Fruit fly (Drosophila melanogaster) whole organism, embryonic: ENCODE data around the gene CG13634.

Experiments
- Aef1 ChIP-seq: fragments of 200-800 bp; sonication (Bioruptor generic); IDR thresholded peaks from 3 replicates; pipeline ENCODE4 v1.3.6; 2022; ENCODE audit warnings: missing biosample characterization, missing genetic modification characterization
- CG10321 ChIP-seq: fragments of 200-800 bp; sonication (Bioruptor generic); IDR thresholded peaks from 2 replicates; pipeline ENCODE4 v1.3.6; 2022; ENCODE audit warnings: missing biosample characterization, missing genetic modification characterization
- CG11093 ChIP-seq: fragments of 200-800 bp; sonication (Bioruptor generic); IDR thresholded peaks from 3 replicates; pipeline ENCODE4 v1.3.6; 2022; ENCODE audit warnings: missing biosample characterization, missing genetic modification characterization
- CG11247 ChIP-seq: fragments of 200-800 bp; sonication (Bioruptor generic); IDR thresholded peaks from 2 replicates; pipeline ENCODE4 v1.3.6; 2022; ENCODE audit warnings: missing biosample characterization, missing genetic modification characterization
- CG13775 ChIP-seq: fragments of 200-800 bp; sonication (Bioruptor generic); optimal IDR thresholded peaks from 3 replicates; lab custom pipeline; 2017; ENCODE audit warnings: missing biosample characterization, mild to moderate bottlenecking, missing genetic modification characterization
- CG14050 ChIP-seq: fragments of 200-800 bp; sonication (Bioruptor generic); IDR thresholded peaks from 3 replicates; pipeline ENCODE4 v1.3.6; 2022; ENCODE audit warnings: missing biosample characterization, missing genetic modification characterization
- CG15696 ChIP-seq: fragments of 200-800 bp; sonication (Bioruptor generic); optimal IDR thresholded peaks from 2 replicates; lab custom pipeline; 2019; ENCODE audit warnings: missing biosample characterization, mild to moderate bottlenecking, missing genetic modification characterization, moderate library complexity
- CG16863 ChIP-seq: fragments of 200-800 bp; sonication (Bioruptor generic); optimal IDR thresholded peaks from 3 replicates; lab custom pipeline; 2016; ENCODE audit warnings: missing biosample characterization, missing genetic modification characterization
- CG17328 ChIP-seq: fragments of 200-800 bp; sonication (Bioruptor generic); IDR thresholded peaks from 2 replicates; pipeline ENCODE4 v1.3.6; 2022; ENCODE audit warnings: missing biosample characterization, missing genetic modification characterization
- CG17829 ChIP-seq: fragments of 200-800 bp; optimal IDR thresholded peaks from 2 replicates; lab custom pipeline; 2019; ENCODE audit warnings: missing biosample characterization, mild to moderate bottlenecking, missing genetic modification characterization, moderate library complexity
- CG2678 ChIP-seq: fragments of 200-800 bp; sonication (Bioruptor generic); optimal IDR thresholded peaks from 3 replicates; lab custom pipeline; 2019; ENCODE audit warnings: missing biosample characterization, mild to moderate bottlenecking, missing genetic modification characterization, moderate library complexity
- CG2889 ChIP-seq: fragments of 200-800 bp; sonication (Bioruptor generic); IDR thresholded peaks from 3 replicates; pipeline ENCODE4 v1.3.6; 2022; ENCODE audit warnings: missing biosample characterization, missing genetic modification characterization
- CG30403 ChIP-seq: fragments of 200-800 bp; sonication (Bioruptor generic); optimal IDR thresholded peaks from 3 replicates; lab custom pipeline; 2016; ENCODE audit warnings: missing biosample characterization, missing genetic modification characterization
- CG34224 ChIP-seq: fragments of 200-800 bp; sonication (Bioruptor generic); IDR thresholded peaks from 3 replicates; pipeline ENCODE4 v1.3.6; 2022; ENCODE audit warnings: missing biosample characterization, missing genetic modification characterization; ENCODE audit not compliant: partially characterized antibody
- CG4617 ChIP-seq: fragments of 200-800 bp; sonication (Bioruptor generic); optimal IDR thresholded peaks from 3 replicates; lab custom pipeline; 2016; ENCODE audit warnings: missing biosample characterization, missing genetic modification characterization, borderline replicate concordance
- CG6791 ChIP-seq: fragments of 200-800 bp; sonication (Bioruptor generic); IDR thresholded peaks from 3 replicates; pipeline ENCODE4 v1.3.6; 2022; ENCODE audit warnings: missing biosample characterization, missing genetic modification characterization; ENCODE audit not compliant: partially characterized antibody
- CG7786 ChIP-seq: fragments of 200-800 bp; sonication (Bioruptor generic); optimal IDR thresholded peaks from 2 replicates; lab custom pipeline; 2016; ENCODE audit warnings: missing biosample characterization, missing genetic modification characterization
- CG8478 ChIP-seq: fragments of >200 bp; optimal IDR thresholded peaks from 2 replicates; lab custom pipeline; 2018
- CG9876 ChIP-seq: fragments of 200-800 bp; sonication (Bioruptor generic); optimal IDR thresholded peaks from 2 replicates; lab custom pipeline; 2016; ENCODE audit warnings: missing biosample characterization, missing genetic modification characterization
- CkIIα-i1 ChIP-seq: fragments of 200-800 bp; sonication (Bioruptor generic); IDR thresholded peaks from 2 replicates; pipeline ENCODE4 v1.3.6; 2022; ENCODE audit warnings: missing biosample characterization, missing genetic modification characterization
- Dip2 ChIP-seq: fragments of 200-800 bp; sonication (Bioruptor generic); IDR thresholded peaks from 2 replicates; pipeline ENCODE4 v1.3.6; 2022; ENCODE audit warnings: missing biosample characterization, missing genetic modification characterization
- H2.0 ChIP-seq: fragments of 200-800 bp; sonication (Bioruptor generic); IDR thresholded peaks from 2 replicates; pipeline ENCODE4 v1.3.6; 2022; ENCODE audit warnings: missing biosample characterization, missing genetic modification characterization
- HLHmδ ChIP-seq: fragments of 200-800 bp; sonication (Bioruptor generic); optimal IDR thresholded peaks from 2 replicates; lab custom pipeline; 2018; ENCODE audit warnings: missing biosample characterization, mild to moderate bottlenecking, missing genetic modification characterization, moderate library complexity
- Hr51 ChIP-seq, 2 experiments: fragments of 200-800 bp; sonication (Bioruptor generic); optimal IDR thresholded peaks; 2 replicates in 1 of 2; 3 replicates in 1 of 2; lab custom pipeline; 2016 to 2018; ENCODE audit warnings: missing biosample characterization in 2 of 2, missing genetic modification characterization in 2 of 2, mild to moderate bottlenecking in 1 of 2, moderate library complexity in 1 of 2
- Kr ChIP-seq: fragments of 200-800 bp; sonication (Bioruptor generic); optimal IDR thresholded peaks from 2 replicates; lab custom pipeline; 2017; ENCODE audit warnings: missing biosample characterization, mild to moderate bottlenecking, missing genetic modification characterization
- Lim3 ChIP-seq: fragments of 200-800 bp; sonication (Bioruptor generic); IDR thresholded peaks from 2 replicates; pipeline ENCODE4 v1.3.6; 2022; ENCODE audit warnings: missing biosample characterization, missing genetic modification characterization
- Neu2 ChIP-seq: fragments of 200-800 bp; sonication (Bioruptor generic); optimal IDR thresholded peaks from 3 replicates; lab custom pipeline; 2016; ENCODE audit warnings: missing biosample characterization, missing genetic modification characterization, borderline replicate concordance
- Nf-YA ChIP-seq: fragments of 200-800 bp; sonication (Bioruptor generic); IDR thresholded peaks from 2 replicates; pipeline ENCODE4 v1.3.6; 2022; ENCODE audit warnings: missing biosample characterization, missing genetic modification characterization
- Nf-YB ChIP-seq: fragments of 200-800 bp; sonication (Bioruptor generic); optimal IDR thresholded peaks from 3 replicates; lab custom pipeline; 2019; ENCODE audit warnings: missing biosample characterization, mild to moderate bottlenecking, missing genetic modification characterization, moderate library complexity
- Poxn ChIP-seq: fragments of 200-800 bp; sonication (Bioruptor generic); IDR thresholded peaks from 2 replicates; pipeline ENCODE4 v1.3.6; 2022; ENCODE audit warnings: missing biosample characterization, missing genetic modification characterization
- Sox102F ChIP-seq: fragments of 200-800 bp; sonication (Bioruptor generic); optimal IDR thresholded peaks from 2 replicates; lab custom pipeline; 2018; ENCODE audit warnings: missing biosample characterization, mild to moderate bottlenecking, missing genetic modification characterization, moderate library complexity
- YL-1 ChIP-seq: fragments of 200-800 bp; sonication (Bioruptor generic); optimal IDR thresholded peaks from 3 replicates; lab custom pipeline; 2017; ENCODE audit warnings: missing biosample characterization, mild to moderate bottlenecking, missing genetic modification characterization
- al ChIP-seq: fragments of 200-800 bp; sonication (Bioruptor generic); IDR thresholded peaks from 2 replicates; pipeline ENCODE4 v1.3.6; 2022; ENCODE audit warnings: missing biosample characterization, missing genetic modification characterization
- ara ChIP-seq: fragments of 200-800 bp; sonication (Bioruptor generic); IDR thresholded peaks from 2 replicates; pipeline ENCODE4 v1.3.6; 2022; ENCODE audit warnings: missing biosample characterization, missing genetic modification characterization
- ash1 ChIP-seq: fragments of 200-800 bp; sonication (Bioruptor generic); optimal IDR thresholded peaks from 2 replicates; lab custom pipeline; 2018; ENCODE audit warnings: missing biosample characterization, mild to moderate bottlenecking, missing genetic modification characterization
- cad ChIP-seq: fragments of >200 bp; optimal IDR thresholded peaks from 2 replicates; lab custom pipeline; 2017; ENCODE audit warnings: missing biosample characterization, missing genetic modification characterization
- chif ChIP-seq, 2 experiments: fragments of 200-800 bp; sonication (Bioruptor generic); optimal IDR thresholded peaks; 3 replicates each; lab custom pipeline; 2016; ENCODE audit warnings: missing biosample characterization in 2 of 2, missing genetic modification characterization in 2 of 2
- eyg ChIP-seq: fragments of 200-800 bp; sonication (Bioruptor generic); optimal IDR thresholded peaks from 3 replicates; lab custom pipeline; 2016; ENCODE audit warnings: missing biosample characterization, missing genetic modification characterization
- gcm2 ChIP-seq: fragments of 200-800 bp; sonication (Bioruptor generic); optimal IDR thresholded peaks from 2 replicates; lab custom pipeline; 2016; ENCODE audit warnings: missing biosample characterization, missing genetic modification characterization
- gsb ChIP-seq: fragments of 200-800 bp; sonication (Bioruptor generic); IDR thresholded peaks from 2 replicates; pipeline ENCODE4 v1.3.6; 2022; ENCODE audit warnings: missing biosample characterization, missing genetic modification characterization
- gsb-n ChIP-seq: fragments of 200-800 bp; sonication (Bioruptor generic); optimal IDR thresholded peaks from 3 replicates; lab custom pipeline; 2018; ENCODE audit warnings: missing biosample characterization, mild to moderate bottlenecking, missing genetic modification characterization
- gt ChIP-seq: fragments of 200-800 bp; sonication (Bioruptor generic); IDR thresholded peaks from 2 replicates; pipeline ENCODE4 v1.3.6; 2022; ENCODE audit warnings: missing biosample characterization, missing genetic modification characterization
- kah ChIP-seq: fragments of 200-800 bp; sonication (Bioruptor generic); optimal IDR thresholded peaks from 2 replicates; lab custom pipeline; 2018; ENCODE audit warnings: missing biosample characterization, mild to moderate bottlenecking, missing genetic modification characterization
- nau ChIP-seq: fragments of 200-800 bp; sonication (Bioruptor generic); optimal IDR thresholded peaks from 3 replicates; lab custom pipeline; 2017; ENCODE audit warnings: missing biosample characterization, mild to moderate bottlenecking, missing genetic modification characterization, missing genetic modification reagents
- onecut ChIP-seq: fragments of 200-800 bp; sonication (Bioruptor generic); IDR thresholded peaks from 2 replicates; pipeline ENCODE4 v1.3.6; 2022; ENCODE audit warnings: missing biosample characterization, missing genetic modification characterization
- sob ChIP-seq: fragments of 200-800 bp; sonication (Bioruptor generic); IDR thresholded peaks from 2 replicates; pipeline ENCODE4 v1.3.6; 2022; ENCODE audit warnings: missing biosample characterization, missing genetic modification characterization
- tll ChIP-seq, 2 experiments: fragments of 200-800 bp in 1 of 2; fragments of >200 bp in 1 of 2; sonication (Bioruptor generic) in 1 of 2; optimal IDR thresholded peaks; 2 replicates each; lab custom pipeline; 2017 to 2019; ENCODE audit warnings: missing biosample characterization in 2 of 2, missing genetic modification characterization in 2 of 2, mild to moderate bottlenecking in 1 of 2, moderate library complexity in 1 of 2
- z ChIP-seq: fragments of 200-800 bp; sonication (Bioruptor generic); IDR thresholded peaks from 3 replicates; pipeline ENCODE4 v1.3.6; 2022; ENCODE audit warnings: missing biosample characterization, missing genetic modification characterization
- zf30C ChIP-seq: fragments of 200-800 bp; sonication (Bioruptor generic); optimal IDR thresholded peaks from 3 replicates; lab custom pipeline; 2018; ENCODE audit warnings: missing biosample characterization, mild to moderate bottlenecking, missing genetic modification characterization

CG13634 gene

dm6 chr3R:24810844-24811625, 21.1 kb upstream of the CG13634 start (continued):
- TF ChIP-seq Nf-YB (GFP tag; lab: Kevin White, UChicago) (peak; percentile 63), CG6791 (GFP tag; lab: Robert Waterston, UW) (no peak), YL-1 (peak; percentile 35), CG16863 (GFP tag; lab: Kevin White, UChicago) (peak; percentile 85), Hr51 (GFP tag; optimal IDR thresholded peaks at IDR 0.05; lab: Kevin White, UChicago) (peak; percentile 76 to 90), CG10321 (peak; percentile 55; the same call in 1 of the 2 replicates), kah (GFP tag; lab: Kevin White, UChicago) (peak; percentile 70), Lim3 (GFP tag; lab: Robert Waterston, UW) (peak; percentile 47; the same call in 1 of the 2 replicates), CG7786 (peak; percentile 92), Poxn (GFP tag; lab: Robert Waterston, UW) (peak; percentile 60; the same call in 1 of the 2 replicates), HLHmδ (GFP tag; lab: Kevin White, UChicago) (no peak), CG11247 (GFP tag; lab: Robert Waterston, UW) (peak; percentile 84), nau (GFP tag; lab: Kevin White, UChicago) (peak; percentile 76), H2.0 (GFP tag; lab: Robert Waterston, UW) (peak; percentile 88), chif (GFP tag; optimal IDR thresholded peaks at IDR 0.05; lab: Kevin White, UChicago) (peak; percentile 75 to 82), Sox102F (GFP tag; lab: Kevin White, UChicago) (peak; percentile 92), CG34224 (no peak), gsb (GFP tag; lab: Robert Waterston, UW) (peak; percentile 87), CG8478 (lab: Kevin White, UChicago) (no peak), CG11093 (GFP tag; lab: Robert Waterston, UW) (peak; percentile 80), Dip2 (GFP tag; lab: Robert Waterston, UW) (peak; percentile 47; the same call in 1 of the 2 replicates), ara (peak; percentile 78), onecut (GFP tag; lab: Robert Waterston, UW) (peak; percentile 73), CG9876 (GFP tag; lab: Kevin White, UChicago) (peak; percentile 50), tll (GFP tag; optimal IDR thresholded peaks at IDR 0.05; lab: Kevin White, UChicago) (no peak), CG4617 (GFP tag; lab: Kevin White, UChicago) (peak; percentile 36), CG15696 (tag; lab: Kevin White, UChicago) (peak; percentile 30), CG2889 (GFP tag; lab: Robert Waterston, UW) (peak; percentile 78; the same call in 2 of the 3 replicates), CG30403 (GFP tag; lab: Kevin White, UChicago) (peak; percentile 80), CkIIα-i1 (GFP tag; lab: Robert Waterston, UW) (0 out of 2 replicates have a peak, but pooled peaks have one; percentile 24), Aef1 (GFP tag; lab: Robert Waterston, UW) (peak; percentile 89), Kr (no peak), CG13775 (GFP tag; lab: Kevin White, UChicago) (peak; percentile 75), CG2678 (tag; lab: Kevin White, UChicago) (peak; percentile 93), gcm2 (GFP tag; lab: Kevin White, UChicago) (peak; percentile 78), cad (no peak), CG17829 (tag; lab: Kevin White, UChicago) (peak; percentile 74), CG17328 (GFP tag; lab: Robert Waterston, UW) (peak; percentile 86), gt (GFP tag; lab: Robert Waterston, UW) (no peak), al (peak; percentile 87), Neu2 (GFP tag; lab: Kevin White, UChicago) (no peak), zf30C (GFP tag; lab: Kevin White, UChicago) (no peak), gsb-n (tag; lab: Kevin White, UChicago) (peak; percentile 65), sob (GFP tag; lab: Robert Waterston, UW) (peak; percentile 95), eyg (peak; percentile 64), Nf-YA (GFP tag; lab: Robert Waterston, UW) (peak; percentile 82), ash1 (GFP tag; lab: Kevin White, UChicago) (peak; percentile 82), z (GFP tag; lab: Robert Waterston, UW) (0 out of 3 replicates have a peak, but pooled peaks have one; percentile 18), CG14050 (GFP tag; lab: Robert Waterston, UW) (peak; percentile 74)
